Fruit fly (Drosophila melanogaster): ENCODE measurements around the gene Ubi-p63E.

Gene Ubi-p63E

DNA sequence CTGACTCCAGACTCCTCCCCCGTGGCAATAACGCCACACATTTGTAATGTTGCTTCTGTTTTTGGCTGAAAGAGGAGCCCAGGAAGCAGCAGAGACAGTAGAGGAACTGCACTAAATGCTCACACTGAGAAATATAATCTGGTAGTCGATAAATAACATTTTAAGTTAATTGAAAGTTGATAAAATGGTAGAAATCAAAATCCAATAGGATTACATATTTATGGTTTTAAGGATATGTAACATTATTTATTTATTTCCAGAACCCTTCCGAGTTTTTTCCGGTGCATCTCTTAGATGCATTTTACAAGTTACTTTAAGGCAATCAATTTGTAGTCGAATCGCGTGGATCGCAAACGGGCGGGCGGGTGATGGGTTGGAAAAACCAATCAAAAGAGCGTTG lies 12.1 kb downstream of the Ubi-p63E start:
- TF ChIP-seq pan (optimal IDR thresholded peaks at IDR 0.05) (no peak), CG32264 (GFP tag; optimal IDR thresholded peaks at IDR 0.05) (no peak), Hr83 (GFP tag; optimal IDR thresholded peaks at IDR 0.05; ENCODE audit: poor library complexity, severe bottlenecking) (no peak), fru (GFP tag; optimal IDR thresholded peaks at IDR 0.05) (no peak)

dm6 chr3L:3887392-3887791 lies 15.6 kb downstream of the Ubi-p63E start:
- TF ChIP-seq tai (GFP tag; optimal IDR thresholded peaks at IDR 0.05) (no peak), CrebA (GFP tag; optimal IDR thresholded peaks at IDR 0.05; ENCODE audit: borderline replicate concordance) (no peak), sv (GFP tag; optimal IDR thresholded peaks at IDR 0.05) (no peak), h (GFP tag; optimal IDR thresholded peaks at IDR 0.05) (no peak), fru (GFP tag; optimal IDR thresholded peaks at IDR 0.05) (no peak), Hr83 (GFP tag; optimal IDR thresholded peaks at IDR 0.05; ENCODE audit: poor library complexity, severe bottlenecking) (no peak), Hr78 (GFP tag; optimal IDR thresholded peaks at IDR 0.05) (no peak), lola (GFP tag; optimal IDR thresholded peaks at IDR 0.05) (no peak), jim (GFP tag; optimal IDR thresholded peaks at IDR 0.05) (no peak), brk (GFP tag; optimal IDR thresholded peaks at IDR 0.05) (no peak), pan (optimal IDR thresholded peaks at IDR 0.05) (no peak), dmrt93B (GFP tag; optimal IDR thresholded peaks at IDR 0.05) (no peak), sage (GFP tag; optimal IDR thresholded peaks at IDR 0.05) (no peak), Hnf4 (GFP tag; optimal IDR thresholded peaks at IDR 0.05) (no peak), HLH106 (tag; optimal IDR thresholded peaks at IDR 0.05) (no peak), usp (GFP tag; optimal IDR thresholded peaks at IDR 0.05) (no peak)

- TF ChIP-seq OdsH (GFP tag; optimal IDR thresholded peaks at IDR 0.05) (no peak), sage (GFP tag; optimal IDR thresholded peaks at IDR 0.05) (no peak)
These were observed 17.1 kb downstream of the Ubi-p63E start for dm6 chr3L:3885933-3886332.

- TF ChIP-seq dsf (GFP tag; optimal IDR thresholded peaks at IDR 0.05; ENCODE audit: borderline replicate concordance) (no peak), OdsH (GFP tag; optimal IDR thresholded peaks at IDR 0.05) (no peak), fru (GFP tag; optimal IDR thresholded peaks at IDR 0.05) (no peak), Hr83 (GFP tag; optimal IDR thresholded peaks at IDR 0.05; ENCODE audit: poor library complexity, severe bottlenecking) (no peak), woc (GFP tag; optimal IDR thresholded peaks at IDR 0.05) (no peak), tai (GFP tag; optimal IDR thresholded peaks at IDR 0.05) (no peak), pan (optimal IDR thresholded peaks at IDR 0.05) (no peak), rgr (GFP tag; optimal IDR thresholded peaks at IDR 0.05) (no peak), Sp1 (GFP tag; optimal IDR thresholded peaks at IDR 0.05) (no peak), CrebA (GFP tag; optimal IDR thresholded peaks at IDR 0.05; ENCODE audit: borderline replicate concordance) (no peak), psq (GFP tag; optimal IDR thresholded peaks at IDR 0.05) (no peak)
These were observed 20.9 kb downstream of the Ubi-p63E start for dm6 chr3L:3882046-3882445.

DNA sequence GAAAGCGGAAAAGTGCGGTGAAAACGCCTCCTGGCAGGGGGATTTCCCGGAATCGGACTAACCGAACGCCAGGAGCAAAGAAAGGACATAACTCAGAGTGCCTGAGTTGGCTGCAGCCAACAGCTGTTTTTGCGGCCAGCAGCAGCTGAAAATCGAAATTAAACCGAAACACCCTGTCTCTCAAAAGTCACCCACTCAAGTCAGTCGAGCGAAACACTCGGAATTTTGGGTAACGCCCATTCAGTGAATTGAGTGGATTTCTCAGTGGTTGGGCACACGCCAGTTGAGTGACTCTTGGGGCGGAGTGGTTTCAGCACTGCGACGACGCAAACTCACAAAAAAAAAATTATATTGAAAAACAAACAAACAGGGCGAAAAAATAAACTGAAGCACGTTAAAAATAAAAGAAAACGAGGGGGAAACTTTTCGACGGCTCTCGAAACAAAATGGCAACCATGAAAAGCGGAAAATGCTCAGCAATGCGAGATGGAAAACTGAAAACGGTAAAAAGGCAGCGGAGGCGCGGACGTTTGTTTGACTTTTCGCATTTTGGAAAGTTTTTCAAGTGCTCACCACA lies 24.2 kb downstream of the Ubi-p63E start:
- TF ChIP-seq GATAd (GFP tag; optimal IDR thresholded peaks at IDR 0.05) (no peak), Myc (optimal IDR thresholded peaks at IDR 0.05) (no peak), Hr78 (GFP tag; optimal IDR thresholded peaks at IDR 0.05) (no peak), Dfd (GFP tag; optimal IDR thresholded peaks at IDR 0.05) (no peak), Sp1 (GFP tag; optimal IDR thresholded peaks at IDR 0.05) (peak; percentile 69), Abd-B (GFP tag; optimal IDR thresholded peaks at IDR 0.05) (no peak), fru (GFP tag; optimal IDR thresholded peaks at IDR 0.05) (no peak), brk (GFP tag; optimal IDR thresholded peaks at IDR 0.05) (no peak), pan (optimal IDR thresholded peaks at IDR 0.05) (no peak), CrebA (GFP tag; optimal IDR thresholded peaks at IDR 0.05; ENCODE audit: borderline replicate concordance) (peak; percentile 18), sv (GFP tag; optimal IDR thresholded peaks at IDR 0.05) (no peak), dmrt93B (GFP tag; optimal IDR thresholded peaks at IDR 0.05) (no peak), CG9705 (GFP tag; optimal IDR thresholded peaks at IDR 0.05) (no peak), lola (GFP tag; optimal IDR thresholded peaks at IDR 0.05) (no peak), usp (GFP tag; optimal IDR thresholded peaks at IDR 0.05) (no peak), OdsH (GFP tag; optimal IDR thresholded peaks at IDR 0.05) (no peak), Rel (GFP tag; optimal IDR thresholded peaks at IDR 0.05) (peak; percentile 57), Rel (tag; optimal IDR thresholded peaks at IDR 0.05) (peak; percentile 38), rgr (GFP tag; optimal IDR thresholded peaks at IDR 0.05) (no peak), Hnf4 (GFP tag; optimal IDR thresholded peaks at IDR 0.05) (no peak)

- TF ChIP-seq Dfd (GFP tag; optimal IDR thresholded peaks at IDR 0.05) (peak; percentile 67), rgr (GFP tag; optimal IDR thresholded peaks at IDR 0.05) (no peak)
These were observed 26.1 kb downstream of the Ubi-p63E start for dm6 chr3L:3876861-3877260.

Measured in whole organism, wandering third instar larva.